Worm (Caenorhabditis elegans) whole organism, L3 larva: ENCODE measurements around the gene aqp-11.

Experiments used
- ZK546.5 ChIP-seq: sonication (generic microtip); optimal IDR thresholded peaks from 2 replicates; lab custom pipeline; 2017; ENCODE audit warnings: missing biosample characterization, missing genetic modification characterization
- elt-2 ChIP-seq: sonication (generic microtip); optimal IDR thresholded peaks from 2 replicates; lab custom pipeline; 2016; ENCODE audit warnings: missing genetic modification reagents, mild to moderate bottlenecking, missing genetic modification characterization, missing compliant biosample characterization
- fkh-10 ChIP-seq: sonication (generic microtip); optimal IDR thresholded peaks from 2 replicates; lab custom pipeline; 2017; ENCODE audit warnings: missing biosample characterization, missing genetic modification reagents, missing genetic modification characterization
- unc-62 ChIP-seq: fragments of 150-350 bp; sonication (generic microtip); optimal IDR thresholded peaks from 4 replicates; lab custom pipeline; 2014; ENCODE audit warnings: missing biosample characterization, missing genetic modification reagents, missing genetic modification characterization
- zag-1 ChIP-seq: fragments of 150-350 bp; optimal IDR thresholded peaks from 2 replicates; lab custom pipeline; 2014; ENCODE audit warnings: missing biosample characterization, missing genetic modification characterization

DNA sequence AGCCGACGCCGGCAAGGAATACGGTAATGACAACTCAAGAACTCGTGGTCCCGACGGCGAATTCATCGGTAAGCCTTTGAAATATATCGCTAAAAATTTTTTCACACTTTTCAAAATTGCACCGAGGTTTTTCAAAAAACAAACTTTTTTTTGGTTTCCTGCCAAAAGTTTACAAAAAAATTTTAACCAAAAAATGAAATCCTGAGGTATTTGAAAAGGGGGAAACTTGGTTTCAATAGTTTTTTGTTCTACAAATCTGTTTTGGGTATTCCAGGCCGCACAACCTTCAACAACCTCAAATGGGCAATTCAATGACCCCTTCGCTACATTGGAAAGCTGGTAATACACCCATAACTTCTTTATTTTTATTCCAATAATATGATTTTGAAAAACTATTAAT, 8.9 kb downstream of the aqp-11 start:
- TF ChIP-seq ZK546.5 (no peak), unc-62 (no peak), elt-2 (tag; lab: Kevin White, UChicago) (no peak), zag-1 (tag; lab: Kevin White, UChicago) (no peak), fkh-10 (no peak)
